Worm (Caenorhabditis elegans) whole organism, young adult: Measurements from ENCODE around the gene K09E4.1.
A peak's percentile ranks its signal among the peaks of the same experiment; 100 is the strongest.

ENCODE experiments used
- F39B2.1 ChIP-seq: fragments of 200-800 bp; sonication (Bioruptor generic); IDR thresholded peaks from 2 replicates; pipeline ENCODE4 v1.3.6; 2022; ENCODE audit warnings: missing genetic modification reagents, missing genetic modification characterization, missing compliant biosample characterization
- T07F8.4 ChIP-seq: sonication (generic microtip); optimal IDR thresholded peaks from 2 replicates; lab custom pipeline; 2016; ENCODE audit warnings: mild to moderate bottlenecking, missing genetic modification characterization, moderate library complexity, missing compliant biosample characterization
- ZK185.1 ChIP-seq: sonication (generic microtip); optimal IDR thresholded peaks from 2 replicates; lab custom pipeline; 2016; ENCODE audit warnings: mild to moderate bottlenecking, missing genetic modification characterization, missing compliant biosample characterization; ENCODE audit not compliant: poor library complexity, severe bottlenecking
- atf-7 ChIP-seq: sonication (generic microtip); optimal IDR thresholded peaks from 2 replicates; lab custom pipeline; 2017; ENCODE audit warnings: mild to moderate bottlenecking, missing genetic modification characterization, missing compliant biosample characterization
- cebp-1 ChIP-seq, 2 experiments: fragments of 200-800 bp in 1 of 2; sonication (Bioruptor generic) in 1 of 2; sonication (generic microtip) in 1 of 2; IDR thresholded peaks in 1 of 2; optimal IDR thresholded peaks in 1 of 2; 2 replicates each; pipeline versions ENCODE4 v1.3.6 to Lab custom; 2017 to 2022; ENCODE audit warnings: missing compliant biosample characterization in 2 of 2, missing genetic modification characterization in 2 of 2, mild to moderate bottlenecking in 1 of 2, missing genetic modification reagents in 1 of 2, moderate library complexity in 1 of 2
- cebp-2 ChIP-seq: fragments of 200-800 bp; sonication (Bioruptor generic); IDR thresholded peaks from 2 replicates; pipeline ENCODE4 v1.3.6; 2022; ENCODE audit warnings: missing genetic modification characterization, missing compliant biosample characterization
- ceh-40 ChIP-seq: fragments of 200-800 bp; sonication (Bioruptor generic); IDR thresholded peaks from 2 replicates; pipeline ENCODE4 v1.3.6; 2022; ENCODE audit warnings: missing genetic modification characterization, missing compliant biosample characterization
- dpl-1 ChIP-seq: fragments of 150-350 bp; optimal IDR thresholded peaks from 2 replicates; lab custom pipeline; 2014; ENCODE audit warnings: missing biosample characterization, missing genetic modification reagents, missing genetic modification characterization
- egl-44 ChIP-seq: fragments of 200-800 bp; sonication (Bioruptor generic); IDR thresholded peaks from 2 replicates; pipeline ENCODE4 v1.3.6; 2022; ENCODE audit warnings: missing genetic modification reagents, missing genetic modification characterization, missing compliant biosample characterization
- egrh-3 ChIP-seq: fragments of 200-800 bp; sonication (Bioruptor generic); IDR thresholded peaks from 2 replicates; pipeline ENCODE4 v1.3.6; 2022; ENCODE audit warnings: missing genetic modification reagents, missing genetic modification characterization, missing compliant biosample characterization
- hmg-1.2 ChIP-seq: fragments of 200-800 bp; sonication (Bioruptor generic); IDR thresholded peaks from 2 replicates; pipeline ENCODE4 v1.3.6; 2022; ENCODE audit warnings: missing genetic modification reagents, missing genetic modification characterization, missing compliant biosample characterization
- lin-26 ChIP-seq: fragments of 200-800 bp; sonication (Bioruptor generic); IDR thresholded peaks from 2 replicates; pipeline ENCODE4 v1.3.6; 2022; ENCODE audit warnings: missing genetic modification reagents, missing genetic modification characterization, missing compliant biosample characterization
- lin-40 ChIP-seq: sonication (generic microtip); optimal IDR thresholded peaks from 2 replicates; lab custom pipeline; 2016; ENCODE audit warnings: missing genetic modification characterization, mild to moderate bottlenecking, missing compliant biosample characterization, missing genotype, missing genetic modification reagents
- madf-10 ChIP-seq: sonication (generic microtip); optimal IDR thresholded peaks from 2 replicates; lab custom pipeline; 2016; ENCODE audit warnings: mild to moderate bottlenecking, missing genetic modification characterization, missing compliant biosample characterization
- madf-3 ChIP-seq: fragments of 200-800 bp; sonication (Bioruptor generic); IDR thresholded peaks from 2 replicates; pipeline ENCODE4 v1.3.6; 2022; ENCODE audit warnings: missing genetic modification reagents, missing genetic modification characterization, missing compliant biosample characterization
- mes-4 ChIP-seq: sonication (generic microtip); optimal IDR thresholded peaks from 2 replicates; lab custom pipeline; 2016; ENCODE audit warnings: missing genotype, missing genetic modification characterization, missing compliant biosample characterization
- nfyb-1 ChIP-seq: fragments of 200-800 bp; sonication (Bioruptor generic); IDR thresholded peaks from 2 replicates; pipeline ENCODE4 v1.3.6; 2022; ENCODE audit warnings: missing genetic modification reagents, missing genetic modification characterization, missing compliant biosample characterization
- snpc-1.3 ChIP-seq: sonication (generic microtip); optimal IDR thresholded peaks from 2 replicates; lab custom pipeline; 2017; ENCODE audit warnings: missing genetic modification characterization, mild to moderate bottlenecking, missing compliant biosample characterization, antibody characterized with exemption, moderate library complexity, missing genotype, missing genetic modification reagents; ENCODE audit not compliant: insufficient read depth
- snpc-3.4 ChIP-seq: sonication (generic microtip); optimal IDR thresholded peaks from 2 replicates; lab custom pipeline; 2017; ENCODE audit warnings: missing genetic modification characterization, mild to moderate bottlenecking, missing compliant biosample characterization, antibody characterized with exemption, moderate library complexity, missing genotype, missing genetic modification reagents
- snpc-4 ChIP-seq, 5 experiments: fragments of 150-350 bp in 1 of 5; sonication (generic microtip) in 4 of 5; optimal IDR thresholded peaks; 2 replicates each; lab custom pipeline; 2014 to 2018; ENCODE audit warnings: missing genetic modification characterization in 5 of 5, missing biosample characterization in 3 of 5, antibody characterized with exemption in 2 of 5, mild to moderate bottlenecking in 2 of 5, missing compliant biosample characterization in 2 of 5, missing genotype in 2 of 5, moderate library complexity in 2 of 5, missing genetic modification reagents in 1 of 5
- somi-1 ChIP-seq: fragments of 200-800 bp; sonication (Bioruptor generic); optimal IDR thresholded peaks from 2 replicates; lab custom pipeline; 2018; ENCODE audit warnings: mild to moderate bottlenecking, missing genetic modification characterization, missing compliant biosample characterization
- tbp1 ChIP-seq: fragments of 200-800 bp; sonication (Bioruptor generic); optimal IDR thresholded peaks from 2 replicates; lab custom pipeline; 2018; ENCODE audit warnings: mild to moderate bottlenecking, missing genetic modification characterization, missing compliant biosample characterization
- tlf-1 ChIP-seq: fragments of 200-800 bp; sonication (Bioruptor generic); optimal IDR thresholded peaks from 2 replicates; lab custom pipeline; 2018; ENCODE audit warnings: mild to moderate bottlenecking, missing genetic modification characterization, missing compliant biosample characterization
- unc-62 ChIP-seq: fragments of 150-350 bp; optimal IDR thresholded peaks from 2 replicates; lab custom pipeline; 2014; ENCODE audit warnings: missing biosample characterization, missing genetic modification reagents, missing genetic modification characterization
- zfh-2 ChIP-seq: fragments of 200-800 bp; sonication (Bioruptor generic); conservative IDR thresholded peaks from 2 replicates; pipeline ENCODE4 v1.3.6; 2022; ENCODE audit warnings: missing genetic modification reagents, missing genetic modification characterization, missing compliant biosample characterization
- ztf-22 ChIP-seq: fragments of 200-800 bp; sonication (Bioruptor generic); optimal IDR thresholded peaks from 2 replicates; lab custom pipeline; 2018; ENCODE audit warnings: mild to moderate bottlenecking, missing genetic modification characterization, moderate library complexity, missing compliant biosample characterization

Gene K09E4.1

ce11 chrII:14095875-14096274 is 41.8 kb upstream of the K09E4.1 start:
- TF ChIP-seq zfh-2 (peak; percentile 69), ztf-22 (GFP tag; lab: Kevin White, UChicago) (no peak), snpc-3.4 (tag; lab: Kevin White, UChicago) (no peak), madf-3 (no peak), unc-62 (GFP tag; lab: Kevin White, UChicago) (no peak), atf-7 (tag; lab: Kevin White, UChicago) (no peak), madf-10 (tag; lab: Kevin White, UChicago) (no peak), lin-40 (no peak), egrh-3 (GFP tag; lab: Robert Waterston, UW) (peak; percentile 44; the same call in 1 of the 2 replicates), somi-1 (GFP tag; lab: Kevin White, UChicago) (no peak)

DNA sequence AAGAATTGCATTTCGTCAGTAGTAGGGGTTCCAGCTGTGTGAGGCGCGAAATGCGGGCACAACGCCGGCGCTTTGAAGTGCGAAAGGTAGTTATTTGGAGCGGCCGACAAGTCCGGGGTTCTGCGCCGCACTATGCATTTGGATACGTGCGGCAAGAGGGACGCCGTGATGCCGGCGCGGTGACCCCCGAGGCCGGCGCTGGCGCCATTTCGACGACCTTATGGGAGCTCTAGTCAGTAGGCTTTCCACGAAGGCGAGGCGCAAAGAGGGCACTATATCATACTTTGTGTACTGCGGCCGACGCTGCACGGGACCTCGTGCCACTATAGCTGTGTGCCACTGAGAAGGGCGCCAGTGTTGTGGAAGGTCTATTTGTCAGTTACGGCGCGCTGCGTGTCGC is 40.8 kb upstream of the K09E4.1 start:
- TF ChIP-seq snpc-4 (GFP tag; optimal IDR thresholded peaks at IDR 0.05; lab: Kevin White, UChicago): no peak
- peak in 2 of 4 experiments; percentile 26 to 46 for TF ChIP-seq snpc-4 (tag; optimal IDR thresholded peaks at IDR 0.05; lab: Kevin White, UChicago)
- TF ChIP-seq zfh-2: peak; percentile 81
- no peak for TF ChIP-seq dpl-1 (GFP tag; lab: Kevin White, UChicago)
- peak; percentile 35; the same call in 1 of the 2 replicates for TF ChIP-seq egrh-3 (GFP tag; lab: Robert Waterston, UW)
- no peak for TF ChIP-seq mes-4 (tag; lab: Kevin White, UChicago)
- TF ChIP-seq, all 124 proteins: peak for 3

ce11 chrII:14097518-14097917 is 40.1 kb upstream of the K09E4.1 start, which contains the start of gene Y39G8C.2:
Y39G8C.2 (minus strand) TSS chrII:14097618.
- TF ChIP-seq T07F8.4 (no peak), tbp1 (no peak), cebp-1 (GFP tag; IDR thresholded peaks at IDR 0.05; lab: Robert Waterston, UW) (no peak), cebp-1 (tag; optimal IDR thresholded peaks at IDR 0.05; lab: Kevin White, UChicago) (no peak), tlf-1 (GFP tag; lab: Kevin White, UChicago) (no peak), somi-1 (GFP tag; lab: Kevin White, UChicago) (no peak), lin-40 (no peak)
- TF ChIP-seq, all 124 proteins: peak for 0

ce11 chrII:14098348-14098747 is 39.3 kb upstream of the K09E4.1 start:
- TF ChIP-seq lin-26: no peak
- no peak for TF ChIP-seq snpc-1.3 (tag; lab: Kevin White, UChicago)
- no peak for TF ChIP-seq ZK185.1 (tag; lab: Kevin White, UChicago)
- no peak for TF ChIP-seq ztf-22 (GFP tag; lab: Kevin White, UChicago)
- no peak for TF ChIP-seq nfyb-1 (GFP tag; lab: Robert Waterston, UW)
- no peak for TF ChIP-seq ceh-40 (GFP tag; lab: Robert Waterston, UW)
- TF ChIP-seq cebp-2: no peak
- no peak for TF ChIP-seq tlf-1 (GFP tag; lab: Kevin White, UChicago)

ce11 chrII:14100963-14101362 is 36.7 kb upstream of the K09E4.1 start, which contains the start of gene bkip-1:
bkip-1 (plus strand) TSS chrII:14101263.
- TF ChIP-seq F39B2.1 (GFP tag; lab: Robert Waterston, UW): no peak
- TF ChIP-seq, all 124 proteins: peak for 0

- TF ChIP-seq tbp1 (no peak), hmg-1.2 (GFP tag; lab: Robert Waterston, UW) (peak; percentile 37; the same call in 1 of the 2 replicates), egl-44 (GFP tag; lab: Robert Waterston, UW) (no peak), snpc-3.4 (tag; lab: Kevin White, UChicago) (no peak)
Observed at ce11 chrII:14102112-14102511, 35.5 kb upstream of the K09E4.1 start.
